Worm (Caenorhabditis elegans) whole organism, early embryonic: ENCODE results near the gene mec-5.

Experiments
- B0310.2 ChIP-seq: sonication (generic microtip); optimal IDR thresholded peaks from 2 replicates; lab custom pipeline; 2016; ENCODE audit warnings: mild to moderate bottlenecking, missing genetic modification characterization, missing compliant biosample characterization
- F13C5.2 ChIP-seq: sonication (generic microtip); optimal IDR thresholded peaks from 2 replicates; lab custom pipeline; 2017; ENCODE audit warnings: mild to moderate bottlenecking, missing genetic modification characterization, inconsistent platforms, missing compliant biosample characterization
- aly-1 ChIP-seq: sonication (generic microtip); optimal IDR thresholded peaks from 2 replicates; lab custom pipeline; 2016; ENCODE audit warnings: missing genetic modification characterization, missing compliant biosample characterization
- ama-1 ChIP-seq: fragments of 150-350 bp; optimal IDR thresholded peaks from 2 replicates; lab custom pipeline; 2014
- ceh-13 ChIP-seq: fragments of 200-800 bp; sonication (Bioruptor generic); optimal IDR thresholded peaks from 2 replicates; lab custom pipeline; 2018; ENCODE audit warnings: mild to moderate bottlenecking, missing genetic modification characterization, missing compliant biosample characterization
- ceh-36 ChIP-seq: sonication (generic microtip); optimal IDR thresholded peaks from 2 replicates; lab custom pipeline; 2016; ENCODE audit warnings: missing genetic modification characterization, inconsistent platforms, missing compliant biosample characterization
- ets-7 ChIP-seq: sonication (generic microtip); optimal IDR thresholded peaks from 2 replicates; lab custom pipeline; 2016; ENCODE audit warnings: missing genotype, missing genetic modification characterization, missing compliant biosample characterization
- flt-1 ChIP-seq: fragments of 200-800 bp; sonication (Bioruptor generic); IDR thresholded peaks from 2 replicates; pipeline ENCODE4 v1.3.6; 2022; ENCODE audit warnings: missing genetic modification characterization, missing compliant biosample characterization
- hmbx-1 ChIP-seq: sonication (generic microtip); optimal IDR thresholded peaks from 2 replicates; lab custom pipeline; 2016; ENCODE audit warnings: mild to moderate bottlenecking, missing genetic modification characterization, missing compliant biosample characterization
- hmg-4 ChIP-seq: fragments of 200-800 bp; sonication (Bioruptor generic); optimal IDR thresholded peaks from 2 replicates; lab custom pipeline; 2018; ENCODE audit warnings: mild to moderate bottlenecking, missing genetic modification characterization, missing compliant biosample characterization
- hnd-1 ChIP-seq: sonication (generic microtip); optimal IDR thresholded peaks from 2 replicates; lab custom pipeline; 2016; ENCODE audit warnings: missing genetic modification characterization, missing compliant biosample characterization
- pes-1 ChIP-seq: fragments of 200-800 bp; sonication (Bioruptor generic); IDR thresholded peaks from 2 replicates; pipeline ENCODE4 v1.3.6; 2022; ENCODE audit warnings: missing genetic modification reagents, missing genetic modification characterization, missing compliant biosample characterization
- scrt-1 ChIP-seq: fragments of 200-800 bp; sonication (Bioruptor generic); IDR thresholded peaks from 2 replicates; pipeline ENCODE4 v1.3.6; 2022; ENCODE audit warnings: missing genetic modification characterization, missing compliant biosample characterization
- sea-1 ChIP-seq: fragments of 200-800 bp; sonication (Bioruptor generic); conservative IDR thresholded peaks from 2 replicates; pipeline ENCODE4 v1.3.6; 2022; ENCODE audit warnings: missing genetic modification characterization, missing compliant biosample characterization
- tbx-11 ChIP-seq: fragments of 200-800 bp; sonication (Bioruptor generic); IDR thresholded peaks from 2 replicates; pipeline ENCODE4 v1.3.6; 2022; ENCODE audit warnings: missing genetic modification characterization, missing compliant biosample characterization
- tbx-37 ChIP-seq: fragments of 200-800 bp; sonication (Bioruptor generic); conservative IDR thresholded peaks from 2 replicates; pipeline ENCODE4 v1.3.6; 2022; ENCODE audit warnings: missing genetic modification reagents, missing genetic modification characterization, missing compliant biosample characterization
- tra-4 ChIP-seq: sonication (generic microtip); optimal IDR thresholded peaks from 2 replicates; lab custom pipeline; 2017; ENCODE audit warnings: missing genetic modification characterization, missing compliant biosample characterization

Gene mec-5

ce11 chrX:15993916-15994315 lies 50.1 kb downstream of the mec-5 start:
- TF ChIP-seq ceh-36 (no peak), ceh-13 (no peak), hmg-4 (GFP tag; lab: Kevin White, UChicago) (no peak), tra-4 (no peak), ets-7 (tag; lab: Kevin White, UChicago) (no peak), pes-1 (no peak), tbx-37 (GFP tag; lab: Robert Waterston, UW) (no peak), tbx-11 (no peak), aly-1 (tag; lab: Kevin White, UChicago) (no peak), ama-1 (lab: Kevin White, UChicago) (no peak), B0310.2 (no peak), hnd-1 (no peak), flt-1 (GFP tag; lab: Robert Waterston, UW) (no peak), hmbx-1 (no peak), sea-1 (GFP tag; lab: Robert Waterston, UW) (no peak), scrt-1 (GFP tag; lab: Robert Waterston, UW) (no peak), F13C5.2 (tag; lab: Kevin White, UChicago) (no peak)

- TF ChIP-seq flt-1 (GFP tag; lab: Robert Waterston, UW) (no peak), ets-7 (tag; lab: Kevin White, UChicago) (no peak), hmg-4 (GFP tag; lab: Kevin White, UChicago) (no peak), F13C5.2 (tag; lab: Kevin White, UChicago) (no peak), ama-1 (lab: Kevin White, UChicago) (no peak), tra-4 (no peak), B0310.2 (no peak), ceh-13 (no peak), ceh-36 (no peak), tbx-11 (no peak), sea-1 (GFP tag; lab: Robert Waterston, UW) (no peak), tbx-37 (GFP tag; lab: Robert Waterston, UW) (no peak), hmbx-1 (no peak), aly-1 (tag; lab: Kevin White, UChicago) (no peak), pes-1 (no peak), hnd-1 (no peak), scrt-1 (GFP tag; lab: Robert Waterston, UW) (no peak)
Observed at ce11 chrX:15997153-15997552, 53.3 kb downstream of the mec-5 start.

- TF ChIP-seq scrt-1 (GFP tag; lab: Robert Waterston, UW), result no peak
- TF ChIP-seq hmbx-1, result no peak
- no peak for TF ChIP-seq sea-1 (GFP tag; lab: Robert Waterston, UW)
- no peak for TF ChIP-seq tra-4
- no peak for TF ChIP-seq hnd-1
- TF ChIP-seq F13C5.2 (tag; lab: Kevin White, UChicago), result no peak
- TF ChIP-seq ceh-36, result no peak
- TF ChIP-seq ama-1 (lab: Kevin White, UChicago), result no peak
- TF ChIP-seq ceh-13, result no peak
- no peak for TF ChIP-seq flt-1 (GFP tag; lab: Robert Waterston, UW)
- TF ChIP-seq aly-1 (tag; lab: Kevin White, UChicago), result no peak
- no peak for TF ChIP-seq pes-1
- no peak for TF ChIP-seq hmg-4 (GFP tag; lab: Kevin White, UChicago)
- no peak for TF ChIP-seq ets-7 (tag; lab: Kevin White, UChicago)
- TF ChIP-seq tbx-11, result no peak
- no peak for TF ChIP-seq tbx-37 (GFP tag; lab: Robert Waterston, UW)
- no peak for TF ChIP-seq B0310.2
Observed at ce11 chrX:15997926-15998325, 54.1 kb downstream of the mec-5 start.
